Worm (Caenorhabditis elegans) whole organism, L1 larva: Measurements from ENCODE around the gene T28B11.1.

Experiments
- C16A3.4 ChIP-seq: fragments of 150-350 bp; optimal IDR thresholded peaks from 2 replicates; lab custom pipeline; 2014; ENCODE audit warnings: missing biosample characterization, missing genetic modification characterization
- C34B4.2 ChIP-seq: sonication (generic microtip); optimal IDR thresholded peaks from 2 replicates; lab custom pipeline; 2017; ENCODE audit warnings: mild to moderate bottlenecking, missing genetic modification characterization, missing compliant biosample characterization
- aha-1 ChIP-seq: fragments of 150-350 bp; optimal IDR thresholded peaks from 2 replicates; lab custom pipeline; 2014; ENCODE audit warnings: missing biosample characterization, missing genetic modification characterization
- alr-1 ChIP-seq: fragments of 200-800 bp; sonication (Bioruptor generic); optimal IDR thresholded peaks from 2 replicates; lab custom pipeline; 2018; ENCODE audit warnings: borderline replicate concordance, mild to moderate bottlenecking, missing genetic modification characterization, missing compliant biosample characterization
- blmp-1 ChIP-seq: fragments of 150-350 bp; optimal IDR thresholded peaks from 2 replicates; lab custom pipeline; 2014; ENCODE audit warnings: missing biosample characterization, missing genetic modification characterization
- ceh-82 ChIP-seq, 3 experiments: fragments of 150-350 bp in 1 of 3; sonication (generic microtip) in 2 of 3; optimal IDR thresholded peaks; 2 replicates each; lab custom pipeline; 2014 to 2017; ENCODE audit warnings: missing biosample characterization in 3 of 3, missing genetic modification characterization in 3 of 3
- ces-1 ChIP-seq: fragments of 150-350 bp; optimal IDR thresholded peaks from 2 replicates; lab custom pipeline; 2014; ENCODE audit warnings: missing biosample characterization, missing genetic modification reagents, missing genetic modification characterization
- dpl-1 ChIP-seq, 3 experiments: fragments of 150-350 bp in 2 of 3; sonication (generic microtip) in 1 of 3; optimal IDR thresholded peaks; 2 replicates each; lab custom pipeline; 2014 to 2017; ENCODE audit warnings: missing biosample characterization in 3 of 3, missing genetic modification characterization in 3 of 3, missing genetic modification reagents in 3 of 3
- efl-1 ChIP-seq, 4 experiments: fragments of 150-350 bp; optimal IDR thresholded peaks in 3 of 4; peaks in 1 of 4; 1 replicate in 1 of 4; 2 replicates in 3 of 4; lab custom pipeline; 2014; ENCODE audit warnings: missing biosample characterization in 2 of 4, missing genetic modification characterization in 2 of 4, missing genetic modification reagents in 2 of 4
- egl-27 ChIP-seq, 2 experiments: fragments of 150-350 bp in 1 of 2; sonication (generic microtip); optimal IDR thresholded peaks; 3 replicates each; lab custom pipeline; 2017 to 2018; ENCODE audit warnings: missing biosample characterization in 2 of 2, missing genetic modification characterization in 2 of 2, missing genetic modification reagents in 2 of 2
- elt-2 ChIP-seq: sonication (generic microtip); optimal IDR thresholded peaks from 2 replicates; lab custom pipeline; 2016; ENCODE audit warnings: missing genetic modification characterization, mild to moderate bottlenecking, inconsistent platforms, missing compliant biosample characterization, missing genetic modification reagents
- elt-3 ChIP-seq, 6 experiments: fragments of 150-350 bp in 1 of 6; sonication (generic microtip); optimal IDR thresholded peaks; 2 replicates each; lab custom pipeline; 2017 to 2018; ENCODE audit warnings: missing biosample characterization in 6 of 6, missing genetic modification characterization in 6 of 6, inconsistent platforms in 1 of 6
- fkh-4 ChIP-seq: sonication (generic microtip); optimal IDR thresholded peaks from 2 replicates; lab custom pipeline; 2016; ENCODE audit warnings: missing compliant biosample characterization, missing genetic modification characterization, borderline replicate concordance
- fos-1 ChIP-seq: fragments of 150-350 bp; optimal IDR thresholded peaks from 2 replicates; lab custom pipeline; 2014; ENCODE audit warnings: missing biosample characterization, missing genetic modification characterization
- grh-1 ChIP-seq: fragments of 200-800 bp; sonication (Bioruptor generic); IDR thresholded peaks from 2 replicates; pipeline ENCODE4 v1.3.6; 2022; ENCODE audit warnings: missing genetic modification reagents, missing genetic modification characterization, missing compliant biosample characterization
- hlh-17 ChIP-seq: fragments of 200-800 bp; sonication (Bioruptor generic); optimal IDR thresholded peaks from 2 replicates; lab custom pipeline; 2018; ENCODE audit warnings: missing genetic modification characterization, mild to moderate bottlenecking, missing compliant biosample characterization, moderate library complexity, borderline replicate concordance
- hlh-4 ChIP-seq: sonication (generic microtip); optimal IDR thresholded peaks from 2 replicates; lab custom pipeline; 2016; ENCODE audit warnings: mild to moderate bottlenecking, missing genetic modification characterization, missing compliant biosample characterization
- hpl-2 ChIP-seq: fragments of 150-350 bp; optimal IDR thresholded peaks from 2 replicates; lab custom pipeline; 2014; ENCODE audit warnings: missing biosample characterization, missing genetic modification reagents, missing genetic modification characterization
- jun-1 ChIP-seq: fragments of 150-350 bp; optimal IDR thresholded peaks from 2 replicates; lab custom pipeline; 2014; ENCODE audit warnings: missing biosample characterization, missing genetic modification reagents, missing genetic modification characterization
- lin-14 ChIP-seq: fragments of 200-800 bp; sonication (Bioruptor generic); optimal IDR thresholded peaks from 2 replicates; lab custom pipeline; 2018; ENCODE audit warnings: mild to moderate bottlenecking, missing genetic modification characterization, moderate library complexity, missing compliant biosample characterization
- lin-35 ChIP-seq, 2 experiments: fragments of 150-350 bp; optimal IDR thresholded peaks; 2 replicates each; lab custom pipeline; 2014; ENCODE audit warnings: missing biosample characterization in 2 of 2, missing genetic modification characterization in 2 of 2, missing genetic modification reagents in 2 of 2
- lir-3 ChIP-seq: sonication (generic microtip); optimal IDR thresholded peaks from 2 replicates; lab custom pipeline; 2016; ENCODE audit warnings: mild to moderate bottlenecking, missing genetic modification characterization, moderate library complexity, missing compliant biosample characterization; ENCODE audit not compliant: poor library complexity
- lsy-2 ChIP-seq, 2 experiments: fragments of 150-350 bp; optimal IDR thresholded peaks; 2 replicates each; lab custom pipeline; 2014; ENCODE audit warnings: missing biosample characterization in 2 of 2, missing genetic modification characterization in 2 of 2
- mdl-1 ChIP-seq, 2 experiments: fragments of 150-350 bp; optimal IDR thresholded peaks; 2 replicates each; lab custom pipeline; 2014 to 2017; ENCODE audit warnings: missing biosample characterization in 2 of 2, missing genetic modification characterization in 2 of 2, inconsistent platforms in 1 of 2
- mep-1 ChIP-seq: fragments of 150-350 bp; optimal IDR thresholded peaks from 2 replicates; lab custom pipeline; 2014; ENCODE audit warnings: missing biosample characterization, missing genetic modification characterization
- nhr-12 ChIP-seq: sonication (generic microtip); optimal IDR thresholded peaks from 2 replicates; lab custom pipeline; 2017; ENCODE audit warnings: missing biosample characterization, missing genetic modification characterization
- nhr-19 ChIP-seq: fragments of 200-800 bp; sonication (Bioruptor generic); conservative IDR thresholded peaks from 2 replicates; pipeline ENCODE4 v1.3.6; 2022; ENCODE audit warnings: missing genetic modification characterization, missing compliant biosample characterization
- nhr-20 ChIP-seq: sonication (generic microtip); optimal IDR thresholded peaks from 2 replicates; lab custom pipeline; 2016; ENCODE audit warnings: mild to moderate bottlenecking, missing genetic modification characterization, missing compliant biosample characterization
- nhr-28 ChIP-seq: fragments of 150-350 bp; optimal IDR thresholded peaks from 2 replicates; lab custom pipeline; 2014; ENCODE audit warnings: missing biosample characterization, missing genetic modification characterization
- nhr-47 ChIP-seq: sonication (generic microtip); optimal IDR thresholded peaks from 2 replicates; lab custom pipeline; 2016; ENCODE audit warnings: mild to moderate bottlenecking, missing genetic modification characterization, moderate library complexity, missing compliant biosample characterization
- nhr-71 ChIP-seq: sonication (generic microtip); optimal IDR thresholded peaks from 2 replicates; lab custom pipeline; 2016; ENCODE audit warnings: mild to moderate bottlenecking, missing genetic modification characterization, moderate library complexity, missing compliant biosample characterization
- nhr-85 ChIP-seq: sonication (generic microtip); peaks from one replicate; lab custom pipeline; 2016; ENCODE audit warnings: missing genetic modification characterization, inconsistent platforms, missing compliant biosample characterization
- nhr-90 ChIP-seq: sonication (generic microtip); optimal IDR thresholded peaks from 2 replicates; lab custom pipeline; 2016; ENCODE audit warnings: mild to moderate bottlenecking, missing genetic modification characterization, missing compliant biosample characterization; ENCODE audit not compliant: poor library complexity
- pqm-1 ChIP-seq: sonication (generic microtip); optimal IDR thresholded peaks from 3 replicates; lab custom pipeline; 2017; ENCODE audit warnings: missing biosample characterization, missing genetic modification characterization
- rnt-1 ChIP-seq: sonication (generic microtip); optimal IDR thresholded peaks from 2 replicates; lab custom pipeline; 2016; ENCODE audit warnings: mild to moderate bottlenecking, missing genetic modification characterization, moderate library complexity, missing compliant biosample characterization
- skn-1 ChIP-seq: fragments of 150-350 bp; optimal IDR thresholded peaks from 2 replicates; lab custom pipeline; 2014; ENCODE audit warnings: missing biosample characterization, missing genetic modification characterization
- snpc-4 ChIP-seq: fragments of 150-350 bp; optimal IDR thresholded peaks from 2 replicates; lab custom pipeline; 2014; ENCODE audit warnings: missing biosample characterization, missing genetic modification characterization
- snu-23 ChIP-seq: sonication (generic microtip); optimal IDR thresholded peaks from 2 replicates; lab custom pipeline; 2016; ENCODE audit warnings: missing genetic modification characterization, missing compliant biosample characterization
- sptf-1 ChIP-seq: fragments of 150-350 bp; optimal IDR thresholded peaks from 2 replicates; lab custom pipeline; 2014; ENCODE audit warnings: missing biosample characterization, missing genetic modification characterization
- sup-37 ChIP-seq: fragments of 200-800 bp; sonication (Bioruptor generic); optimal IDR thresholded peaks from 2 replicates; lab custom pipeline; 2018; ENCODE audit warnings: mild to moderate bottlenecking, missing genetic modification characterization, missing compliant biosample characterization
- swsn-7 ChIP-seq: sonication (generic microtip); optimal IDR thresholded peaks from 2 replicates; lab custom pipeline; 2016; ENCODE audit warnings: missing genetic modification characterization, missing compliant biosample characterization
- tbx-2 ChIP-seq: sonication (generic microtip); optimal IDR thresholded peaks from 2 replicates; lab custom pipeline; 2016; ENCODE audit warnings: missing genetic modification characterization, missing compliant biosample characterization
- unc-86 ChIP-seq: sonication (generic microtip); optimal IDR thresholded peaks from 2 replicates; lab custom pipeline; 2016; ENCODE audit warnings: missing genetic modification characterization, missing compliant biosample characterization
- zag-1 ChIP-seq: fragments of 150-350 bp; optimal IDR thresholded peaks from 2 replicates; lab custom pipeline; 2014; ENCODE audit warnings: missing biosample characterization, missing genetic modification characterization
- ztf-4 ChIP-seq: fragments of 150-350 bp; optimal IDR thresholded peaks from 2 replicates; lab custom pipeline; 2014; ENCODE audit warnings: missing biosample characterization, missing genetic modification characterization

The T28B11.1 gene

DNA sequence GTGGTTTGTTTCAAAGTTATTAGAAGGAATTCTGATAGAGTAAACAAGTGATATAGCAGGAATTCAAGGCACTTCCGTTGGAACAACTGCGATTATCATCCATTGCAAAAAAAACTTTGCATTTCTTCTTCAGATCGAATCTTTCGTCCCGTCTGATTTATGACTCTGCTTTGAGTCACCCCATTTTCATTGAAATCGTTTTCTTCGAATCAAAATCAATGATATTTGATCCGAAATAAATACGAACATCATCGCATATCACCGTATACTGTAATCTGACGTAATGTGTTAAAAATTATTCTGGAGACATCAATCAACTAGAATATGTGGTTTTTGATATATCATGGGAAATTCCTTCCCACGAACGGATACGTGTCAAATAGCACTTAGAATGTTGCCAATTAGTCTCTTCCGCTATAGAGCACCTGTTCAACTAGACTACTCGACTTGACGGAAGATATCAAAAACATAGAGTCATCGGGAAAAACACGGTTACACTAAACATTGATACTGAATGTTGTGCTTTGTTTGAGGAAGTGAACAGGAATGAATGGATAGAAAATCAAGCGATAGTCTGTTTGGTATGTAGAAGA, 1.3 kb downstream of the T28B11.1 start:
- TF ChIP-seq zag-1 (tag; lab: Kevin White, UChicago) (no peak), alr-1 (tag; lab: Kevin White, UChicago) (no peak), blmp-1 (peak; percentile 20), nhr-85 (tag; lab: Kevin White, UChicago) (peak; percentile 57), lir-3 (tag; lab: Kevin White, UChicago) (no peak), elt-3 (tag; optimal IDR thresholded peaks at IDR 0.05; lab: Kevin White, UChicago) (no peak), nhr-28 (tag; lab: Kevin White, UChicago) (no peak)

DNA sequence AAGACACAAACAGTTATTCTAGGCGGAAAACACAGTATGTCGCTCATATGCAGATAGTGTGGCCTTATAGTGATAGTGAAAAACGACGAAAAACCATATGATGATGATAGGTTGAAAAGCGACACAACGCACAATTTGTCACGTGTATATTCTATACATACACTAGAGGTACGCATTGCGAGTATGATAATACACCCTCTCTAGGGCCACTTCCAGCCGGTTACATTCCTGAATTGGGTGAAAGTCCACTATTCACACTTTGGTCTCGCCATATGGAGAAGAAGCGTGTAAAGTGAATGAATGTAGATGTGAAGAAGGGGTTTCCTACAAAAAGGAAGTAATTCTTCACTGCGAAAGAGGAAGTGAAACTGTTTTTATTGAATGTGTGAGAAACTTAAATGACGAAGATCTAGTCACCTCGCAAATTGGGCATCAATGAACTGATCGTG, 2.7 kb downstream of the T28B11.1 start:
- TF ChIP-seq lin-14 = peak; percentile 69
- no peak for TF ChIP-seq fkh-4 (tag; lab: Kevin White, UChicago)
- TF ChIP-seq efl-1 (optimal IDR thresholded peaks at IDR 0.05; lab: Kevin White, UChicago) = no peak
- TF ChIP-seq efl-1 (GFP tag; optimal IDR thresholded peaks at IDR 0.05 in 1 of 2; lab: Kevin White, UChicago) = peak in 1 of 2 experiments; percentile 94
- no peak for TF ChIP-seq fos-1 (tag; lab: Kevin White, UChicago)
- peak; percentile 50 for TF ChIP-seq nhr-90
- TF ChIP-seq nhr-20 (tag; lab: Kevin White, UChicago) = peak; percentile 84
- TF ChIP-seq blmp-1 = peak; percentile 68
- TF ChIP-seq nhr-19 = peak; percentile 34
- TF ChIP-seq elt-2 (tag; lab: Kevin White, UChicago) = peak; percentile 92
- TF ChIP-seq lin-35 (GFP tag; optimal IDR thresholded peaks at IDR 0.05; lab: Kevin White, UChicago) = peak in 1 of 2 experiments; percentile 64
- TF ChIP-seq skn-1 = peak; percentile 12
- peak; percentile 47 for TF ChIP-seq tbx-2 (tag; lab: Kevin White, UChicago)
- peak in 1 of 2 experiments; percentile 72 for TF ChIP-seq mdl-1 (tag; optimal IDR thresholded peaks at IDR 0.05; lab: Kevin White, UChicago)
- peak; percentile 21 for TF ChIP-seq hpl-2
- no peak for TF ChIP-seq egl-27 (tag; optimal IDR thresholded peaks at IDR 0.05; lab: Kevin White, UChicago)
- TF ChIP-seq lsy-2 (tag; optimal IDR thresholded peaks at IDR 0.05; lab: Kevin White, UChicago) = peak in 1 of 2 experiments; percentile 36
- no peak for TF ChIP-seq rnt-1 (tag; lab: Kevin White, UChicago)
- no peak for TF ChIP-seq nhr-12
- no peak for TF ChIP-seq unc-86 (tag; lab: Kevin White, UChicago)
- TF ChIP-seq jun-1 (tag; lab: Kevin White, UChicago) = peak; percentile 43
- TF ChIP-seq elt-3 (tag; optimal IDR thresholded peaks at IDR 0.05; lab: Kevin White, UChicago) = peak in 2 of 6 experiments; percentile 16 to 57
- TF ChIP-seq sup-37 (GFP tag; lab: Kevin White, UChicago) = no peak
- peak; percentile 65 for TF ChIP-seq nhr-71 (tag; lab: Kevin White, UChicago)
- no peak for TF ChIP-seq swsn-7 (tag; lab: Kevin White, UChicago)
- no peak for TF ChIP-seq C34B4.2 (tag; lab: Kevin White, UChicago)
- TF ChIP-seq nhr-85 (tag; lab: Kevin White, UChicago) = peak; percentile 85
- peak; percentile 47 for TF ChIP-seq nhr-47 (tag; lab: Kevin White, UChicago)
- TF ChIP-seq snu-23 = peak; percentile 47
- peak; percentile 12 for TF ChIP-seq C16A3.4 (tag; lab: Kevin White, UChicago)
- TF ChIP-seq pqm-1 = no peak

DNA sequence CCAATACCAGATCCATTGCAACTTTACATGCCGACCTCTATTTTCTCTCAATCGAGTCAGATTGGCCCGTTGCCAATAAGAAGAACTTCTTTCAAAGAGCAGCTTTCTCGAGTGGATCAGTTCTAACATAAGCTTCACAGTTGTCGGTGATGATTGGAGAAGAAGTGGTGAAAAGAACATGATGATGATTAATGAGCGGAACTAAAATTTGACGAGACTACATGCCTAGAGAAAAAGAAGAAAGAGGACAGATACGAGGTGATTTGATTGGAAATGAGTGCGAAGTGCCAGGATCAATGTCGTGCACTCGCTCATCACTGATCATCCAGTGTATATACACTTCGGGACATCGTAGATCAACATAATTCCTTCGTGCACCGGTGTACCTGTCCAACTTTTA, 4.6 kb downstream of the T28B11.1 start:
- TF ChIP-seq mep-1 (tag; lab: Kevin White, UChicago) (no peak), elt-2 (tag; lab: Kevin White, UChicago) (no peak), aha-1 (tag; lab: Kevin White, UChicago) (no peak), dpl-1 (GFP tag; optimal IDR thresholded peaks at IDR 0.05; lab: Kevin White, UChicago) (no peak), ces-1 (GFP tag; lab: Kevin White, UChicago) (no peak), fos-1 (tag; lab: Kevin White, UChicago) (no peak), elt-3 (tag; optimal IDR thresholded peaks at IDR 0.05; lab: Kevin White, UChicago) (no peak), grh-1 (GFP tag; lab: Robert Waterston, UW) (no peak), sup-37 (GFP tag; lab: Kevin White, UChicago) (no peak), alr-1 (tag; lab: Kevin White, UChicago) (no peak), fkh-4 (tag; lab: Kevin White, UChicago) (no peak), ztf-4 (tag; lab: Kevin White, UChicago) (peak; percentile 17), snpc-4 (tag; lab: Kevin White, UChicago) (no peak), sptf-1 (no peak), hlh-4 (tag; lab: Kevin White, UChicago) (no peak), lin-35 (GFP tag; optimal IDR thresholded peaks at IDR 0.05; lab: Kevin White, UChicago) (peak in 1 of 2 experiments; percentile 6), jun-1 (tag; lab: Kevin White, UChicago) (no peak), ceh-82 (tag; optimal IDR thresholded peaks at IDR 0.05; lab: Kevin White, UChicago) (no peak), hlh-17 (GFP tag; lab: Kevin White, UChicago) (no peak), lir-3 (tag; lab: Kevin White, UChicago) (no peak), nhr-90 (no peak), pqm-1 (no peak), nhr-12 (no peak), zag-1 (tag; lab: Kevin White, UChicago) (no peak), skn-1 (no peak), nhr-28 (tag; lab: Kevin White, UChicago) (no peak)
